Fruit fly (Drosophila melanogaster): ENCODE data around the gene Sox102F.

DNA sequence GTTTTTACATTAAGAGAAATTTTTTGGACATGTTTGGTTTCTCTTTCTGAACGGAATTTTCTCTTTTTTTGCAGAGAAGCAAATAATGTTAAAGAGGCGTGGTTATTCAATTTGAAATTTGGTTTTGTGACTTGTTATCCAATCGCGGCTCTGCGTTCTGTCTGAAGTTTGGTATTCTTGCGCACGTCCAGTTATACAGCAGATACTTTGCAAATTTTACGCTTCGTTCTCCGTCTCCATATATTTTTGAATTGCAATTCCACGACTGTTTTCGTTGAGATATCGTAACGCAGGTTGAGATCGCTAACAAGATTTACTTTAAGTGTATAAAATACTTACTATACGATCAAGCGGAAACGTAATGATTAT, 243 bp upstream of the Sox102F start:
- TF ChIP-seq EcR (GFP tag; optimal IDR thresholded peaks at IDR 0.05) (no peak), pan (optimal IDR thresholded peaks at IDR 0.05) (no peak), CG8478 (optimal IDR thresholded peaks at IDR 0.05) (no peak), usp (GFP tag; optimal IDR thresholded peaks at IDR 0.05) (no peak), psq (optimal IDR thresholded peaks at IDR 0.05) (no peak)
